6 worm cellular contexts compared by ENCODE assay signal in the genomic region with DNA sequence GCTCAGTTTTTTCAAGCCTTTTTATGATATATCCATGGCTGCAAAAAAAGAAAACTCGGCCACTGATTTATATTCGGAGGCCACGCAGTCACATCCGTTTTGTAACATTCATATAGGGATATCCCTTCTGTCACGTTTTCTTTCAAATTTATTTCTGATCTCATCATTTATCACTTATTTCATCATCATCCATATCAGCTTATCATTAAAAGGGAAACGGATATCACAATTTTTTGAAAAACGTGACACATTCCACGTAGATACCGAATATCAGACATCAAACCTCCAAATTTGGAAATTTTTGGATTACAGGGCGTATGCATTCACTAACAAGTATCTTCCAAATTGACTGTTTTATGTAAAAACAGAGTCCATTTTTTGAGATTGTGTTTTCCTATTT.
TF ChIP-seq lines count a peak whose summit lies in the region.

No protein-coding gene starts in this region.

TF ChIP-seq in whole organism, L1 larva, 84 proteins besides CTCF, POLR2A, EP300 and RAD21:
- TF ChIP-seq nhr-20 (tag; optimal IDR thresholded peaks at IDR 0.05; lab: Kevin White, UChicago) (peak; percentile 9), nhr-19 (GFP tag; conservative IDR thresholded peaks at IDR 0.05; lab: Robert Waterston, UW) (no peak; the same call in 1 of the 2 replicates), nhr-47 (tag; optimal IDR thresholded peaks at IDR 0.05; lab: Kevin White, UChicago) (peak; percentile 31), egl-13 (tag; optimal IDR thresholded peaks at IDR 0.05; lab: Kevin White, UChicago) (peak; percentile 36), elt-3 (tag; optimal IDR thresholded peaks at IDR 0.05; lab: Kevin White, UChicago) (peak in 3 of 6 experiments; percentile 44 to 83 (median 57)), efl-1 (optimal IDR thresholded peaks at IDR 0.05; lab: Kevin White, UChicago) (no peak), efl-1 (GFP tag; optimal IDR thresholded peaks at IDR 0.05 in 1 of 2; lab: Kevin White, UChicago) (peak in 1 of 2 experiments; percentile 78), nhr-71 (tag; optimal IDR thresholded peaks at IDR 0.05; lab: Kevin White, UChicago) (peak; percentile 55), grh-1 (GFP tag; IDR thresholded peaks at IDR 0.05; lab: Robert Waterston, UW) (0 out of 2 replicates have a peak, but pooled peaks have one; percentile 24), xbp-1 (tag; optimal IDR thresholded peaks at IDR 0.05; lab: Kevin White, UChicago) (no peak), nhr-85 (tag; lab: Kevin White, UChicago) (peak; percentile 40), mep-1 (tag; optimal IDR thresholded peaks at IDR 0.05; lab: Kevin White, UChicago) (no peak), blmp-1 (tag; optimal IDR thresholded peaks at IDR 0.05; lab: Kevin White, UChicago) (peak; percentile 73), lin-14 (GFP tag; optimal IDR thresholded peaks at IDR 0.05; lab: Kevin White, UChicago) (peak; percentile 32)

TF ChIP-seq in whole organism, L2 larva, 48 proteins besides CTCF, POLR2A, EP300 and RAD21 (continues in another document):
- TF ChIP-seq ceh-82 (tag; optimal IDR thresholded peaks at IDR 0.05; lab: Kevin White, UChicago) (no peak), unc-62 (GFP tag; optimal IDR thresholded peaks at IDR 0.05; lab: Kevin White, UChicago) (no peak), aly-2 (tag; optimal IDR thresholded peaks at IDR 0.05; lab: Kevin White, UChicago) (no peak), elt-3 (tag; optimal IDR thresholded peaks at IDR 0.05; lab: Kevin White, UChicago) (no peak), nhr-237 (tag; optimal IDR thresholded peaks at IDR 0.05; lab: Kevin White, UChicago) (no peak), nhr-21 (tag; optimal IDR thresholded peaks at IDR 0.05; lab: Kevin White, UChicago) (peak; percentile 51), peb-1 (tag; optimal IDR thresholded peaks at IDR 0.05; lab: Kevin White, UChicago) (no peak), mdl-1 (tag; optimal IDR thresholded peaks at IDR 0.05; lab: Kevin White, UChicago) (no peak), sma-9 (GFP tag; optimal IDR thresholded peaks at IDR 0.05; lab: Kevin White, UChicago) (peak; percentile 70), sma-9 (tag; optimal IDR thresholded peaks at IDR 0.05; lab: Kevin White, UChicago) (no peak), fos-1 (tag; optimal IDR thresholded peaks at IDR 0.05; lab: Kevin White, UChicago) (peak; percentile 18), sma-3 (GFP tag; optimal IDR thresholded peaks at IDR 0.05; lab: Kevin White, UChicago) (no peak), crh-2 (tag; optimal IDR thresholded peaks at IDR 0.05; lab: Kevin White, UChicago) (peak; percentile 38), R02D3.7 (tag; optimal IDR thresholded peaks at IDR 0.05; lab: Kevin White, UChicago) (no peak), nhr-11 (tag; optimal IDR thresholded peaks at IDR 0.05; lab: Kevin White, UChicago) (no peak), C34F6.9 (tag; optimal IDR thresholded peaks at IDR 0.05; lab: Kevin White, UChicago) (no peak)

TF ChIP-seq in whole organism, L3 larva, 47 proteins besides CTCF, POLR2A, EP300 and RAD21:
- TF ChIP-seq fos-1 (tag; optimal IDR thresholded peaks at IDR 0.05; lab: Kevin White, UChicago) (no peak), nhr-12 (tag; optimal IDR thresholded peaks at IDR 0.05; lab: Kevin White, UChicago) (no peak), nhr-43 (tag; optimal IDR thresholded peaks at IDR 0.05; lab: Kevin White, UChicago; ENCODE audit: poor library complexity, severe bottlenecking) (peak; percentile 44), nhr-23 (tag; optimal IDR thresholded peaks at IDR 0.05; lab: Kevin White, UChicago) (peak; percentile 21), nhr-25 (tag; optimal IDR thresholded peaks at IDR 0.05; lab: Kevin White, UChicago) (peak; percentile 6), elt-3 (tag; optimal IDR thresholded peaks at IDR 0.05; lab: Kevin White, UChicago) (peak in 2 of 3 experiments; percentile 5 to 12), egl-27 (tag; optimal IDR thresholded peaks at IDR 0.05; lab: Kevin White, UChicago) (no peak), elt-1 (tag; optimal IDR thresholded peaks at IDR 0.05; lab: Kevin White, UChicago) (no peak), ceh-82 (tag; optimal IDR thresholded peaks at IDR 0.05; lab: Kevin White, UChicago) (no peak)

TF ChIP-seq in whole organism, L4 larva, 104 proteins besides CTCF, POLR2A, EP300 and RAD21:
- TF ChIP-seq F44E2.7 (GFP tag; IDR thresholded peaks at IDR 0.05; lab: Robert Waterston, UW) = no peak
- peak; percentile 33 for TF ChIP-seq mxl-3 (GFP tag; optimal IDR thresholded peaks at IDR 0.05; lab: Kevin White, UChicago)
- TF ChIP-seq dmd-8 (GFP tag; IDR thresholded peaks at IDR 0.05; lab: Robert Waterston, UW) = no peak
- peak; percentile 70 for TF ChIP-seq hlh-30 (tag; optimal IDR thresholded peaks at IDR 0.05; lab: Kevin White, UChicago; ENCODE audit: insufficient read depth)
- TF ChIP-seq mdl-1 (tag; optimal IDR thresholded peaks at IDR 0.05; lab: Kevin White, UChicago) = peak; percentile 17 to 67
- peak in 1 of 2 experiments; percentile 85 for TF ChIP-seq unc-62 (GFP tag; optimal IDR thresholded peaks at IDR 0.05 in 1 of 2; lab: Kevin White, UChicago)
- TF ChIP-seq unc-62 (tag; optimal IDR thresholded peaks at IDR 0.05; lab: Kevin White, UChicago) = no peak
- no peak for TF ChIP-seq ctbp-1 (GFP tag; IDR thresholded peaks at IDR 0.05; lab: Robert Waterston, UW)
- TF ChIP-seq nhr-28 (tag; optimal IDR thresholded peaks at IDR 0.05; lab: Kevin White, UChicago) = peak; percentile 40
- TF ChIP-seq hlh-11 (tag; optimal IDR thresholded peaks at IDR 0.05; lab: Kevin White, UChicago) = peak; percentile 28
- no peak for TF ChIP-seq ama-1 (optimal IDR thresholded peaks at IDR 0.05; lab: Kevin White, UChicago)
- TF ChIP-seq nhr-25 (tag; optimal IDR thresholded peaks at IDR 0.05; lab: Kevin White, UChicago; ENCODE audit: borderline replicate concordance, insufficient read depth) = no peak
- TF ChIP-seq lsy-2 (tag; optimal IDR thresholded peaks at IDR 0.05; lab: Kevin White, UChicago) = peak in 1 of 2 experiments; percentile 8

TF ChIP-seq in whole organism, mixed stage, embryonic, 35 proteins besides CTCF, POLR2A, EP300 and RAD21:
- TF ChIP-seq nhr-28 (tag; optimal IDR thresholded peaks at IDR 0.05; lab: Kevin White, UChicago) (no peak), ztf-11 (tag; optimal IDR thresholded peaks at IDR 0.05; lab: Kevin White, UChicago) (no peak), unc-62 (GFP tag; optimal IDR thresholded peaks at IDR 0.05; lab: Kevin White, UChicago) (no peak), elt-3 (tag; optimal IDR thresholded peaks at IDR 0.05; lab: Kevin White, UChicago) (peak; percentile 3), mep-1 (tag; optimal IDR thresholded peaks at IDR 0.05; lab: Kevin White, UChicago) (no peak), nhr-76 (tag; optimal IDR thresholded peaks at IDR 0.05; lab: Kevin White, UChicago) (no peak)

TF ChIP-seq in whole organism, young adult, 124 proteins besides CTCF, POLR2A, EP300 and RAD21:
- TF ChIP-seq attf-6 (GFP tag; IDR thresholded peaks at IDR 0.05; lab: Robert Waterston, UW) = no peak
- TF ChIP-seq cebp-1 (GFP tag; IDR thresholded peaks at IDR 0.05; lab: Robert Waterston, UW) = no peak
- TF ChIP-seq cebp-1 (tag; optimal IDR thresholded peaks at IDR 0.05; lab: Kevin White, UChicago) = peak; percentile 55
- no peak for TF ChIP-seq zim-3 (tag; optimal IDR thresholded peaks at IDR 0.05; lab: Kevin White, UChicago)
